Worm (Caenorhabditis elegans): ENCODE data around the gene C49F8.1.
A peak's percentile ranks its signal among the peaks of the same experiment; 100 is the strongest.

C49F8.1 gene

DNA sequence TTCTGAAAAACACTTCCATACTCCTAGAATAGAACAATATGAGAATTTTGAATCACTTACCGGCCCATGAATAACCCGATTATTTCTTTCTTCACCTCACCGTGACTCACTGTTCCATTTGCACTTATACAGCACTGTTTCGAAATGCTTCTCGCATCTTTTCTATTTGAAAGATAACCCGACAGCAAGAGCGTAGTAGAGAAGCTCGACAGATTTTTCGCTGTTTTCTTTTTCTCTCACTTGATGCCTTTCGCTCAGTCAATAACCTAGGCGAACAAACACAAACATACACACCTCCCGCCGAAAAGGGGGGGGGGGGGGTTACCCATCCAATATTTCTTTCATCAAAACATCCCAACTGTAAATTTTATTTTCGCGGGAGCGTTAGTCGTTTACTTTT lies 36.5 kb upstream of the C49F8.1 start (continued):
- no peak for TF ChIP-seq dmd-8 (GFP tag; IDR thresholded peaks at IDR 0.05)
- TF ChIP-seq nhr-237 (tag; optimal IDR thresholded peaks at IDR 0.05) = no peak
- no peak for TF ChIP-seq nhr-76 (tag; optimal IDR thresholded peaks at IDR 0.05)
- TF ChIP-seq ceh-28 (tag; optimal IDR thresholded peaks at IDR 0.05) = no peak
- TF ChIP-seq nhr-11 (tag; optimal IDR thresholded peaks at IDR 0.05) = no peak
- no peak for TF ChIP-seq php-3 (GFP tag; IDR thresholded peaks at IDR 0.05)
- TF ChIP-seq nhr-25 (tag; optimal IDR thresholded peaks at IDR 0.05; ENCODE audit: borderline replicate concordance, insufficient read depth) = no peak
- no peak for TF ChIP-seq Y5F2A.4 (GFP tag; optimal IDR thresholded peaks at IDR 0.05)
- TF ChIP-seq mep-1 (tag; optimal IDR thresholded peaks at IDR 0.05) = peak; percentile 37
- TF ChIP-seq nhr-41 (GFP tag; IDR thresholded peaks at IDR 0.05) = no peak
- no peak for TF ChIP-seq R02D3.7 (tag; optimal IDR thresholded peaks at IDR 0.05)
- no peak for TF ChIP-seq duxl-1 (tag; optimal IDR thresholded peaks at IDR 0.05; ENCODE audit: poor library complexity)
- TF ChIP-seq lin-39 (tag; optimal IDR thresholded peaks at IDR 0.05) = no peak
- no peak for TF ChIP-seq ceh-20 (GFP tag; IDR thresholded peaks at IDR 0.05)
- TF ChIP-seq spr-1 (tag; optimal IDR thresholded peaks at IDR 0.05) = no peak
- TF ChIP-seq ama-1 (optimal IDR thresholded peaks at IDR 0.05) = no peak
- TF ChIP-seq nhr-111 (GFP tag; optimal IDR thresholded peaks at IDR 0.05) = no peak
- no peak for TF ChIP-seq fkh-10 (GFP tag; optimal IDR thresholded peaks at IDR 0.05)
- no peak for TF ChIP-seq lim-7 (GFP tag; IDR thresholded peaks at IDR 0.05)
- TF ChIP-seq nhr-77 (tag; optimal IDR thresholded peaks at IDR 0.05) = peak; percentile 44
- no peak for TF ChIP-seq aly-2 (tag; optimal IDR thresholded peaks at IDR 0.05)
- no peak for TF ChIP-seq rbr-2 (tag; optimal IDR thresholded peaks at IDR 0.05)
- peak; percentile 36 for TF ChIP-seq mes-2 (tag; optimal IDR thresholded peaks at IDR 0.05; ENCODE audit: poor library complexity, severe bottlenecking)
- TF ChIP-seq attf-4 (tag; optimal IDR thresholded peaks at IDR 0.05) = no peak
- TF ChIP-seq zfp-2 (tag; optimal IDR thresholded peaks at IDR 0.05) = no peak
- no peak for TF ChIP-seq ceh-82 (tag; optimal IDR thresholded peaks at IDR 0.05)
- TF ChIP-seq set-16 (GFP tag; IDR thresholded peaks at IDR 0.05) = no peak
- TF ChIP-seq hlh-30 (tag; optimal IDR thresholded peaks at IDR 0.05; ENCODE audit: insufficient read depth) = no peak
- TF ChIP-seq nhr-28 (tag; optimal IDR thresholded peaks at IDR 0.05) = peak; percentile 41
- no peak for TF ChIP-seq madf-5 (GFP tag; IDR thresholded peaks at IDR 0.05)
- TF ChIP-seq nhr-6 (tag; optimal IDR thresholded peaks at IDR 0.05) = no peak
- no peak for TF ChIP-seq ZK337.2 (GFP tag; IDR thresholded peaks at IDR 0.05)
- no peak for TF ChIP-seq nhr-42 (GFP tag; IDR thresholded peaks at IDR 0.05)
- no peak for TF ChIP-seq skn-1 (tag; optimal IDR thresholded peaks at IDR 0.05)
- no peak for TF ChIP-seq aha-1 (tag)
- no peak for TF ChIP-seq zip-2 (tag; optimal IDR thresholded peaks at IDR 0.05)
- TF ChIP-seq lir-3 (tag; optimal IDR thresholded peaks at IDR 0.05) = no peak
- no peak for TF ChIP-seq mdt-29 (GFP tag; IDR thresholded peaks at IDR 0.05)
- TF ChIP-seq F44E2.7 (GFP tag; IDR thresholded peaks at IDR 0.05) = no peak
- TF ChIP-seq T26A8.4 (GFP tag; IDR thresholded peaks at IDR 0.05) = no peak
- no peak for TF ChIP-seq pha-4 (GFP tag; IDR thresholded peaks at IDR 0.05)
- peak; percentile 64 for TF ChIP-seq pha-4 (tag; optimal IDR thresholded peaks at IDR 0.05)
- TF ChIP-seq lsy-2 (tag; optimal IDR thresholded peaks at IDR 0.05) = no peak
- no peak for TF ChIP-seq arid-1 (GFP tag; conservative IDR thresholded peaks at IDR 0.05)
- TF ChIP-seq egl-27 (tag; optimal IDR thresholded peaks at IDR 0.05) = no peak

DNA sequence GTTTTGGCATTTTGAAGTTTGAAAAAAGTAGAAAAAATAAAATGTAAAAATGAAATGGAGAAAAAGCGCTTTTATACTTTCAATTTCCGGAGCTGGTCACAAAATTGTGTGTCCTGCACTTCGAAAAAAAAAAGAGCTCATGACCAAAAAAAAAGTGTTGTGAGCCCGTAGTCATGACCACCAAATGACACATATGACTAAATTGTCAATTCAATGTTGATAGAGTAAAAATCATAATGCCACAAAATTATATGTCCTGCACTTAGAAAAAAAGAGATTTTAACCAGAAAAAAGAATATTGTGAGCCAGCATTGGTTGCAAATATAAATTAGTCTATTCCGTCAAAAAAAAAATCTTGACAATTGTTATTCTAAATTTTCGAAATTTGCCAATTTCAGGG lies 34.4 kb upstream of the C49F8.1 start, which contains the start of gene F02C12.2:
Gene F02C12.2, minus strand, starts transcription at position 101 of the 400 bp plus-strand sequence.
- no peak for TF ChIP-seq lsy-2 (tag; optimal IDR thresholded peaks at IDR 0.05)
- TF ChIP-seq unc-62 (GFP tag; optimal IDR thresholded peaks at IDR 0.05 in 1 of 2) = peak in 1 of 2 experiments; percentile 3
- TF ChIP-seq unc-62 (tag; optimal IDR thresholded peaks at IDR 0.05) = no peak

All from whole organism, L4 larva.